Worm (Caenorhabditis elegans) whole organism, L2 larva: ENCODE measurements around the gene T13G4.4.

ENCODE experiments used
- C34F6.9 ChIP-seq: fragments of 150-350 bp; optimal IDR thresholded peaks from 2 replicates; lab custom pipeline; 2014; ENCODE audit warnings: missing biosample characterization, missing genetic modification characterization
- F13H6.1 ChIP-seq: sonication (generic microtip); optimal IDR thresholded peaks from 2 replicates; lab custom pipeline; 2016; ENCODE audit warnings: missing genetic modification characterization, missing compliant biosample characterization
- Y55F3AM.14 ChIP-seq: fragments of 200-800 bp; sonication (Bioruptor generic); optimal IDR thresholded peaks from 2 replicates; lab custom pipeline; 2018; ENCODE audit warnings: mild to moderate bottlenecking, missing genetic modification characterization, missing compliant biosample characterization
- ZK546.5 ChIP-seq: sonication (generic microtip); optimal IDR thresholded peaks from 2 replicates; lab custom pipeline; 2017; ENCODE audit warnings: missing biosample characterization, missing genetic modification characterization
- alr-1 ChIP-seq: fragments of 150-350 bp; optimal IDR thresholded peaks from 2 replicates; lab custom pipeline; 2014; ENCODE audit warnings: missing biosample characterization, missing genetic modification characterization
- aly-2 ChIP-seq: fragments of 150-350 bp; optimal IDR thresholded peaks from 2 replicates; lab custom pipeline; 2014; ENCODE audit warnings: missing biosample characterization, missing genetic modification characterization
- ama-1 ChIP-seq: fragments of 150-350 bp; optimal IDR thresholded peaks from 2 replicates; lab custom pipeline; 2018; ENCODE audit warnings: inconsistent platforms
- blmp-1 ChIP-seq: sonication (generic microtip); optimal IDR thresholded peaks from 2 replicates; lab custom pipeline; 2017; ENCODE audit warnings: missing genetic modification characterization, mild to moderate bottlenecking, missing compliant biosample characterization, antibody characterized with exemption, moderate library complexity; ENCODE audit not compliant: insufficient read depth
- ceh-82 ChIP-seq: fragments of 150-350 bp; optimal IDR thresholded peaks from 2 replicates; lab custom pipeline; 2014; ENCODE audit warnings: missing biosample characterization, missing genetic modification characterization
- crh-2 ChIP-seq: sonication (generic microtip); optimal IDR thresholded peaks from 2 replicates; lab custom pipeline; 2017; ENCODE audit warnings: missing biosample characterization, missing genetic modification characterization
- dmd-4 ChIP-seq: sonication (generic microtip); optimal IDR thresholded peaks from 2 replicates; lab custom pipeline; 2017; ENCODE audit warnings: missing biosample characterization, missing genetic modification characterization
- egl-27 ChIP-seq: sonication (generic microtip); optimal IDR thresholded peaks from 3 replicates; lab custom pipeline; 2017; ENCODE audit warnings: missing biosample characterization, missing genetic modification reagents, missing genetic modification characterization
- elt-3 ChIP-seq: sonication (generic microtip); optimal IDR thresholded peaks from 2 replicates; lab custom pipeline; 2017; ENCODE audit warnings: missing biosample characterization, missing genetic modification characterization
- fos-1 ChIP-seq: fragments of 150-350 bp; optimal IDR thresholded peaks from 2 replicates; lab custom pipeline; 2014; ENCODE audit warnings: missing biosample characterization, missing genetic modification characterization
- lin-13 ChIP-seq: fragments of 150-350 bp; optimal IDR thresholded peaks from 2 replicates; lab custom pipeline; 2014; ENCODE audit warnings: missing biosample characterization, missing genetic modification reagents, missing genetic modification characterization
- lin-39 ChIP-seq: fragments of 150-350 bp; optimal IDR thresholded peaks from 2 replicates; lab custom pipeline; 2014; ENCODE audit warnings: missing biosample characterization, missing genetic modification reagents, missing genetic modification characterization
- lsy-2 ChIP-seq, 2 experiments: fragments of 150-350 bp in 1 of 2; sonication (generic microtip) in 1 of 2; optimal IDR thresholded peaks; 2 replicates each; lab custom pipeline; 2014 to 2017; ENCODE audit warnings: missing biosample characterization in 2 of 2, missing genetic modification characterization in 2 of 2
- mbf-1 ChIP-seq: sonication (generic microtip); optimal IDR thresholded peaks from 2 replicates; lab custom pipeline; 2017; ENCODE audit warnings: missing biosample characterization, missing genetic modification characterization
- nhr-10 ChIP-seq: sonication (generic microtip); optimal IDR thresholded peaks from 2 replicates; lab custom pipeline; 2017; ENCODE audit warnings: missing biosample characterization, missing genetic modification characterization
- nhr-11 ChIP-seq: fragments of 150-350 bp; optimal IDR thresholded peaks from 2 replicates; lab custom pipeline; 2014; ENCODE audit warnings: missing biosample characterization, missing genetic modification characterization
- nhr-129 ChIP-seq: fragments of 150-350 bp; optimal IDR thresholded peaks from 2 replicates; lab custom pipeline; 2014; ENCODE audit warnings: missing biosample characterization, missing genetic modification characterization
- nhr-21 ChIP-seq: fragments of 150-350 bp; optimal IDR thresholded peaks from 2 replicates; lab custom pipeline; 2014; ENCODE audit warnings: missing biosample characterization, missing genetic modification characterization
- nhr-23 ChIP-seq: fragments of 150-350 bp; optimal IDR thresholded peaks from 2 replicates; lab custom pipeline; 2014; ENCODE audit warnings: missing biosample characterization, missing genetic modification reagents, missing genetic modification characterization
- nhr-77 ChIP-seq: fragments of 150-350 bp; optimal IDR thresholded peaks from 2 replicates; lab custom pipeline; 2014; ENCODE audit warnings: missing biosample characterization, missing genetic modification characterization
- peb-1 ChIP-seq: fragments of 150-350 bp; optimal IDR thresholded peaks from 2 replicates; lab custom pipeline; 2014; ENCODE audit warnings: missing biosample characterization, missing genetic modification characterization
- sem-4 ChIP-seq: fragments of 150-350 bp; optimal IDR thresholded peaks from 2 replicates; lab custom pipeline; 2014; ENCODE audit warnings: missing biosample characterization, missing genetic modification reagents, missing genetic modification characterization
- sma-9 ChIP-seq, 2 experiments: fragments of 150-350 bp in 1 of 2; sonication (generic microtip) in 1 of 2; optimal IDR thresholded peaks; 2 replicates each; lab custom pipeline; 2014 to 2016; ENCODE audit warnings: missing genetic modification characterization in 2 of 2, mild to moderate bottlenecking in 1 of 2, missing biosample characterization in 1 of 2, missing compliant biosample characterization in 1 of 2, missing genetic modification reagents in 1 of 2, moderate library complexity in 1 of 2
- snpc-4 ChIP-seq: fragments of 150-350 bp; optimal IDR thresholded peaks from 2 replicates; lab custom pipeline; 2014; ENCODE audit warnings: missing biosample characterization, missing genetic modification characterization
- zag-1 ChIP-seq: fragments of 150-350 bp; optimal IDR thresholded peaks from 2 replicates; lab custom pipeline; 2014; ENCODE audit warnings: missing biosample characterization, missing genetic modification characterization
- ztf-1 ChIP-seq: fragments of 200-800 bp; sonication (Bioruptor generic); conservative IDR thresholded peaks from 2 replicates; pipeline ENCODE4 v1.3.6; 2022; ENCODE audit warnings: missing genetic modification characterization, missing compliant biosample characterization
- ztf-11 ChIP-seq: sonication (generic microtip); optimal IDR thresholded peaks from 2 replicates; lab custom pipeline; 2017; ENCODE audit warnings: missing biosample characterization, missing genetic modification characterization
- ztf-4 ChIP-seq: fragments of 150-350 bp; optimal IDR thresholded peaks from 2 replicates; lab custom pipeline; 2014; ENCODE audit warnings: missing biosample characterization, missing genetic modification characterization

The T13G4.4 gene

DNA sequence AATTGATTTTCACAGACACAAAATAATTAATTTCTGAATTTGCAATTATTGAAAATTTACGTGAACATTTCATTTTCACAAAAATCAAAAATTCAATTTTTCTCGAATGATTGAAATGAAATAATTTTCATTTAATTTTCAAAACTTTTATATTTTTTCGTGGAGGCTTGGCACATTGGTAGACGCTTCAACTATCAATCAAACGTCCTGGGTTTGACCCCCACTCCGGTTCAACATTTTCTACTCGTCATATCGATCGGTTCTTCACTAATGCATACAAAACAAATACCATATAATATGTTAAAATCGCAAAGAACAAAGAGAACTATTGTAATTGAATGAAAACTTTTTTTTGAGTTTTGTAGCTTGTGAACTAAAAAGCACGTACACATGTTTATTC, 16.4 kb upstream of the T13G4.4 start:
- TF ChIP-seq blmp-1 (tag; lab: Kevin White, UChicago) (no peak), sem-4 (tag; lab: Kevin White, UChicago) (no peak), nhr-21 (no peak), nhr-77 (tag; lab: Kevin White, UChicago) (no peak), C34F6.9 (tag; lab: Kevin White, UChicago) (no peak), lin-13 (GFP tag; lab: Kevin White, UChicago) (no peak), elt-3 (tag; lab: Kevin White, UChicago) (no peak), lin-39 (tag; lab: Kevin White, UChicago) (no peak), ama-1 (lab: Kevin White, UChicago) (no peak), nhr-129 (no peak), fos-1 (tag; lab: Kevin White, UChicago) (no peak), aly-2 (tag; lab: Kevin White, UChicago) (no peak), nhr-11 (no peak), dmd-4 (tag; lab: Kevin White, UChicago) (no peak), zag-1 (tag; lab: Kevin White, UChicago) (no peak), F13H6.1 (tag; lab: Kevin White, UChicago) (no peak), mbf-1 (tag; lab: Kevin White, UChicago) (no peak), sma-9 (GFP tag; optimal IDR thresholded peaks at IDR 0.05; lab: Kevin White, UChicago) (no peak), sma-9 (tag; optimal IDR thresholded peaks at IDR 0.05; lab: Kevin White, UChicago) (no peak)

DNA sequence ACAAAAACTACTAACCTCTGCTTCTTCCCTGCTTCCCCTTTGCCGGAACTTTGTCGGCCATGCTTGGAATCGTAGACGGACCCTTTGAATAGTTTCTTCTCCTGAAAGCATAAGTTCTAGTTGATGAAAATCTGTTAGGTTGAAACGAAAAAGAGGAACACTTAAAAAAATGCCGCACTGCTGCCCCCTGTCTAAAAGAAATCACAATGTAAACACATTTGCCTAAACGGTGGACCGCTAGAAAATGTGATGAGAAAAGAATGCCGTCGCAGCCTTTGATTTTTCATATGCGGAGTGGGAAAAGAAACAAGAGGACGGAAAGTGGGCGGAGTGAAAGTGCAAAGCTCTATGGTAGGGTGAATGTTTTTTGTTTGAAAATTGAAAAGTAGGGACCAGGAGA, 14.6 kb upstream of the T13G4.4 start, which contains the start of gene T13G4.7:
T13G4.7 (minus strand) TSS at position 101 of the 400 bp plus-strand sequence.
- TF ChIP-seq egl-27 (tag; lab: Kevin White, UChicago) (no peak), ztf-1 (GFP tag; lab: Robert Waterston, UW) (no peak), C34F6.9 (tag; lab: Kevin White, UChicago) (no peak), ztf-4 (tag; lab: Kevin White, UChicago) (no peak), sma-9 (GFP tag; optimal IDR thresholded peaks at IDR 0.05; lab: Kevin White, UChicago) (no peak), sma-9 (tag; optimal IDR thresholded peaks at IDR 0.05; lab: Kevin White, UChicago) (no peak), ztf-11 (tag; lab: Kevin White, UChicago) (no peak), Y55F3AM.14 (GFP tag; lab: Kevin White, UChicago) (no peak), alr-1 (tag; lab: Kevin White, UChicago) (no peak), peb-1 (tag; lab: Kevin White, UChicago) (no peak), lsy-2 (tag; optimal IDR thresholded peaks at IDR 0.05; lab: Kevin White, UChicago) (no peak), lin-39 (tag; lab: Kevin White, UChicago) (no peak)

DNA sequence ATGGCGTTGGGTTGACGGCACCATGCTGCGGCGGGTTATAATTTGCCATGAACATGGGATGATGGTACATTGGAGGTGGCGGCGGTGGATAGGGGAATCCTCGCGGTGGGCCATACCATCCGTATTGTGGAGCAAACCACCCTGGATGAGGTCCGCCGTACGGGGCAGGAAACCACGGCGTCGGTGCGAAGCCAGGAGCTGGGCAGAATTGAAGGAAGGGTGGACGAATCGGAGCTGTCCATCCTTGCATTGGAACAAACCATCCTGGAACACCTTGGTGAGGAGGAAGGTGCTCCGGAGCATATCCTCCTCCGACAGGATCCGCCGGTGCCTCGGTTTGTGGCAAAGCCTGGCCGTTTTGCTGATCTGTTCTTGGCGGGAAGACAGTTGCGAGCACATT, 11.2 kb upstream of the T13G4.4 start:
- no peak for TF ChIP-seq ztf-4 (tag; lab: Kevin White, UChicago)

DNA sequence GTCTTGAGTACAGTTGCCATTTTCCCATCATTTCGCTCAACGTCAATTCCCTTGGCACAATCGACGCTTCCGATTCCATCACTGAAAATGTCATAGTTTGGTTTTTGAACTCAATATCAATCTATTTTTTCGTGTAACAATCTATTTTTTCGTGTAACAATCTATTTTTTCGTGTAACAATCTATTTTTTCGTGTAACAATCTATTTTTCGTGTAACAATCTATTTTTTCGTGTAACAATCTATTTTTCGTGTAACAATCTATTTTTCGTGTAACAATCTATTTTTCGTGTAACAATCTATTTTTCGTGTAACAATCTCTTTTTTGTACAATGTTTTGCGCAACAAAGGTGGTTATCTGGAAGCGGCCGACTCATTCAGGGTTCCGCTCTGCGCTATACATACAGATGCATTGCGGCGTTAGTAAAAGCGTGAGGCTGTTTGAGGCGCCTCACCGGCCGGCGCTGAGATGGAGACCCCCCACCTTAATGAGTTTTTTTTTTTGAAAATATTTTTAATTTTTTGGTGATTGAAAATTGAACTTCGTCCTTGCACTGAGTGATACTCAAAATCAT, 3.8 kb upstream of the T13G4.4 start:
- peak; percentile 35 for TF ChIP-seq snpc-4

DNA sequence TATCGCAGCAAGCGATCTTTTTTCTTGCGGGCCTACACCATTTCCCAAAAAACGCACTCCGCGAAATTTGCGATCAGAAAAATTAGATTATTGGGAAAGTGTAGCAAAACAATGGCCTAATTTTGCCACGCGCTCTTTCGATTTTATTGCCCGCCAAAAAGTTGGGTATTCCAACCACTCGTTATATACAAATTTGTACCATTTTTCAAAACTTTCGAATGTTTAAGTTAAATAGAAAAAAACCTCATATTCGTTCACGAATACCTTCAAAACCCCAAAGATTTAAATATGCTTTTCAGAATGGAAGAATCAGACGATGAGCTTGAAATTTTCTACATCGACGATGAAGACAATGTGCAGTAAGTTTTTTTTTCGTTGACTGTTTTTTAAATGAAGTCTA, 1.4 kb upstream of the T13G4.4 start, which contains the start of gene T13G4.1:
T13G4.1 (plus strand) TSS at position 301 of the 400 bp plus-strand sequence.
- no peak for TF ChIP-seq nhr-23 (tag; lab: Kevin White, UChicago)
- no peak for TF ChIP-seq ztf-1 (GFP tag; lab: Robert Waterston, UW)
- TF ChIP-seq nhr-10 (tag; lab: Kevin White, UChicago): no peak
- no peak for TF ChIP-seq ceh-82 (tag; lab: Kevin White, UChicago)
- TF ChIP-seq ZK546.5 (tag; lab: Kevin White, UChicago): no peak
- TF ChIP-seq crh-2: no peak
- TF ChIP-seq sma-9 (GFP tag; optimal IDR thresholded peaks at IDR 0.05; lab: Kevin White, UChicago): no peak
- TF ChIP-seq sma-9 (tag; optimal IDR thresholded peaks at IDR 0.05; lab: Kevin White, UChicago): no peak
- TF ChIP-seq sem-4 (tag; lab: Kevin White, UChicago): no peak
- TF ChIP-seq alr-1 (tag; lab: Kevin White, UChicago): no peak
